Worm (Caenorhabditis elegans) whole organism, L4 larva: Measurements from ENCODE around the gene F33A8.7.

Experiments used
- F10B5.3 ChIP-seq: sonication (generic microtip); optimal IDR thresholded peaks from 2 replicates; lab custom pipeline; 2016; ENCODE audit warnings: mild to moderate bottlenecking, missing genetic modification characterization, missing compliant biosample characterization
- F26F4.8 ChIP-seq: fragments of 200-800 bp; sonication (Bioruptor generic); conservative IDR thresholded peaks from 2 replicates; pipeline ENCODE4 v1.3.6; 2022; ENCODE audit warnings: missing genetic modification characterization, missing compliant biosample characterization
- F37D6.2 ChIP-seq: sonication (generic microtip); optimal IDR thresholded peaks from 2 replicates; lab custom pipeline; 2016; ENCODE audit warnings: mild to moderate bottlenecking, missing genetic modification characterization, missing compliant biosample characterization
- F49E8.2 ChIP-seq: sonication (generic microtip); optimal IDR thresholded peaks from 2 replicates; lab custom pipeline; 2016; ENCODE audit warnings: missing compliant biosample characterization, mild to moderate bottlenecking, missing genetic modification characterization, borderline replicate concordance
- R02D3.7 ChIP-seq: fragments of 150-350 bp; sonication (generic microtip); optimal IDR thresholded peaks from 3 replicates; lab custom pipeline; 2014; ENCODE audit warnings: missing biosample characterization, missing genetic modification characterization
- ama-1 ChIP-seq: fragments of 150-350 bp; optimal IDR thresholded peaks from 2 replicates; lab custom pipeline; 2014; ENCODE audit warnings: inconsistent platforms, mixed read lengths
- arid-1 ChIP-seq: fragments of 200-800 bp; sonication (Bioruptor generic); conservative IDR thresholded peaks from 2 replicates; pipeline ENCODE4 v1.3.6; 2022; ENCODE audit warnings: missing genetic modification reagents, missing genetic modification characterization, missing compliant biosample characterization
- ceh-32 ChIP-seq: sonication (generic microtip); optimal IDR thresholded peaks from 2 replicates; lab custom pipeline; 2016; ENCODE audit warnings: mild to moderate bottlenecking, missing genetic modification characterization, missing compliant biosample characterization; ENCODE audit not compliant: poor library complexity
- ceh-62 ChIP-seq: sonication (generic microtip); optimal IDR thresholded peaks from 2 replicates; lab custom pipeline; 2017; ENCODE audit warnings: missing biosample characterization, missing genetic modification characterization
- ces-1 ChIP-seq: fragments of 150-350 bp; sonication (generic microtip); optimal IDR thresholded peaks from 4 replicates; lab custom pipeline; 2014; ENCODE audit warnings: missing biosample characterization, missing genetic modification reagents, missing genetic modification characterization
- cey-2 ChIP-seq: sonication (generic microtip); optimal IDR thresholded peaks from 3 replicates; lab custom pipeline; 2017; ENCODE audit warnings: missing genetic modification characterization, mild to moderate bottlenecking, missing compliant biosample characterization, antibody characterized with exemption, borderline replicate concordance; ENCODE audit not compliant: insufficient read depth
- daf-12 ChIP-seq: fragments of 150-350 bp; optimal IDR thresholded peaks from 2 replicates; lab custom pipeline; 2014; ENCODE audit warnings: missing biosample characterization, missing genetic modification reagents, missing genetic modification characterization
- daf-19 ChIP-seq: fragments of 200-800 bp; sonication (Bioruptor generic); conservative IDR thresholded peaks from 2 replicates; pipeline ENCODE4 v1.3.6; 2022; ENCODE audit warnings: missing genetic modification characterization, missing compliant biosample characterization
- dmd-8 ChIP-seq: fragments of 200-800 bp; sonication (Bioruptor generic); IDR thresholded peaks from 2 replicates; pipeline ENCODE4 v1.3.6; 2022; ENCODE audit warnings: missing genetic modification characterization, missing compliant biosample characterization
- dpl-1 ChIP-seq: fragments of 150-350 bp; optimal IDR thresholded peaks from 2 replicates; lab custom pipeline; 2014; ENCODE audit warnings: missing biosample characterization, missing genetic modification reagents, missing genetic modification characterization
- egl-43 ChIP-seq: fragments of 200-800 bp; sonication (Bioruptor generic); IDR thresholded peaks from 2 replicates; pipeline ENCODE4 v1.3.6; 2022; ENCODE audit warnings: missing genetic modification reagents, missing genetic modification characterization, missing compliant biosample characterization
- fos-1 ChIP-seq: fragments of 150-350 bp; optimal IDR thresholded peaks from 2 replicates; lab custom pipeline; 2014; ENCODE audit warnings: missing biosample characterization, missing genetic modification characterization
- gei-8 ChIP-seq: fragments of 200-800 bp; sonication (Bioruptor generic); optimal IDR thresholded peaks from 2 replicates; lab custom pipeline; 2018; ENCODE audit warnings: mild to moderate bottlenecking, missing genetic modification characterization, missing compliant biosample characterization
- hif-1 ChIP-seq, 2 experiments: sonication (generic microtip); optimal IDR thresholded peaks; 2 replicates each; lab custom pipeline; 2016 to 2017; ENCODE audit warnings: missing compliant biosample characterization in 2 of 2, missing genetic modification characterization in 2 of 2, missing genetic modification reagents in 2 of 2, missing genotype in 2 of 2, mild to moderate bottlenecking in 1 of 2
- hlh-11 ChIP-seq: fragments of 200-800 bp; sonication (Bioruptor generic); optimal IDR thresholded peaks from 2 replicates; lab custom pipeline; 2018; ENCODE audit warnings: mild to moderate bottlenecking, missing genetic modification characterization, missing compliant biosample characterization
- hlh-30 ChIP-seq: sonication (generic microtip); optimal IDR thresholded peaks from 2 replicates; lab custom pipeline; 2017; ENCODE audit warnings: antibody characterized with exemption, mild to moderate bottlenecking, missing genetic modification characterization, missing compliant biosample characterization; ENCODE audit not compliant: insufficient read depth
- lin-13 ChIP-seq: fragments of 150-350 bp; optimal IDR thresholded peaks from 2 replicates; lab custom pipeline; 2014; ENCODE audit warnings: missing biosample characterization, missing genetic modification reagents, missing genetic modification characterization
- lir-3 ChIP-seq: sonication (generic microtip); optimal IDR thresholded peaks from 2 replicates; lab custom pipeline; 2016; ENCODE audit warnings: mild to moderate bottlenecking, missing genetic modification characterization, missing compliant biosample characterization
- mes-2 ChIP-seq: sonication (generic microtip); optimal IDR thresholded peaks from 2 replicates; lab custom pipeline; 2016; ENCODE audit warnings: missing genotype, mild to moderate bottlenecking, missing genetic modification characterization, missing compliant biosample characterization; ENCODE audit not compliant: poor library complexity, severe bottlenecking
- mxl-3 ChIP-seq: fragments of 200-800 bp; sonication (Bioruptor generic); optimal IDR thresholded peaks from 2 replicates; lab custom pipeline; 2018; ENCODE audit warnings: mild to moderate bottlenecking, missing genetic modification characterization, missing compliant biosample characterization
- nhr-111 ChIP-seq: fragments of 200-800 bp; sonication (Bioruptor generic); optimal IDR thresholded peaks from 2 replicates; lab custom pipeline; 2018; ENCODE audit warnings: mild to moderate bottlenecking, missing genetic modification characterization, missing compliant biosample characterization
- nhr-237 ChIP-seq: sonication (generic microtip); optimal IDR thresholded peaks from 2 replicates; lab custom pipeline; 2017; ENCODE audit warnings: missing biosample characterization, missing genetic modification characterization
- nhr-25 ChIP-seq: sonication (generic microtip); optimal IDR thresholded peaks from 2 replicates; lab custom pipeline; 2017; ENCODE audit warnings: missing genetic modification characterization, mild to moderate bottlenecking, missing compliant biosample characterization, antibody characterized with exemption, moderate library complexity, borderline replicate concordance; ENCODE audit not compliant: insufficient read depth
- nhr-41 ChIP-seq: fragments of 200-800 bp; sonication (Bioruptor generic); IDR thresholded peaks from 2 replicates; pipeline ENCODE4 v1.3.6; 2022; ENCODE audit warnings: missing genetic modification reagents, missing genetic modification characterization, missing compliant biosample characterization
- nhr-77 ChIP-seq: fragments of 150-350 bp; optimal IDR thresholded peaks from 2 replicates; lab custom pipeline; 2014; ENCODE audit warnings: missing biosample characterization, missing genetic modification characterization
- pha-4 ChIP-seq, 2 experiments: fragments of 150-350 bp in 1 of 2; fragments of 200-800 bp in 1 of 2; sonication (Bioruptor generic) in 1 of 2; IDR thresholded peaks in 1 of 2; optimal IDR thresholded peaks in 1 of 2; 2 replicates each; pipeline versions ENCODE4 v1.3.6 to Lab custom; 2014 to 2022; ENCODE audit warnings: missing genetic modification characterization in 2 of 2, missing genetic modification reagents in 2 of 2, missing biosample characterization in 1 of 2, missing compliant biosample characterization in 1 of 2
- php-3 ChIP-seq: fragments of 200-800 bp; sonication (Bioruptor generic); IDR thresholded peaks from 2 replicates; pipeline ENCODE4 v1.3.6; 2022; ENCODE audit warnings: missing genetic modification reagents, missing genetic modification characterization, missing compliant biosample characterization
- pqm-1 ChIP-seq: sonication (generic microtip); optimal IDR thresholded peaks from 2 replicates; lab custom pipeline; 2017; ENCODE audit warnings: missing biosample characterization, missing genetic modification characterization
- rbr-2 ChIP-seq: sonication (generic microtip); optimal IDR thresholded peaks from 2 replicates; lab custom pipeline; 2016; ENCODE audit warnings: missing genotype, missing genetic modification characterization, missing compliant biosample characterization
- saeg-2 ChIP-seq: fragments of 200-800 bp; sonication (Bioruptor generic); IDR thresholded peaks from 2 replicates; pipeline ENCODE4 v1.3.6; 2022; ENCODE audit warnings: missing genetic modification reagents, missing genetic modification characterization, missing compliant biosample characterization
- sdz-12 ChIP-seq: fragments of 200-800 bp; sonication (Bioruptor generic); optimal IDR thresholded peaks from 2 replicates; lab custom pipeline; 2018; ENCODE audit warnings: mild to moderate bottlenecking, missing genetic modification characterization, missing compliant biosample characterization
- set-16 ChIP-seq: fragments of 200-800 bp; sonication (Bioruptor generic); IDR thresholded peaks from 2 replicates; pipeline ENCODE4 v1.3.6; 2022; ENCODE audit warnings: missing genetic modification reagents, missing genetic modification characterization, missing compliant biosample characterization
- skn-1 ChIP-seq: fragments of 150-350 bp; optimal IDR thresholded peaks from 2 replicates; lab custom pipeline; 2014; ENCODE audit warnings: missing biosample characterization, missing genetic modification characterization
- snpc-1.2 ChIP-seq: fragments of 200-800 bp; sonication (Bioruptor generic); IDR thresholded peaks from 2 replicates; pipeline ENCODE4 v1.3.6; 2022; ENCODE audit warnings: missing genetic modification reagents, missing genetic modification characterization, missing compliant biosample characterization
- spr-1 ChIP-seq: sonication (generic microtip); optimal IDR thresholded peaks from 2 replicates; lab custom pipeline; 2016; ENCODE audit warnings: mild to moderate bottlenecking, missing genetic modification characterization, missing compliant biosample characterization
- spr-3 ChIP-seq: fragments of 200-800 bp; sonication (Bioruptor generic); optimal IDR thresholded peaks from 2 replicates; lab custom pipeline; 2018; ENCODE audit warnings: mild to moderate bottlenecking, missing genetic modification characterization, missing compliant biosample characterization
- tag-97 ChIP-seq: fragments of 200-800 bp; sonication (Bioruptor generic); IDR thresholded peaks from 2 replicates; pipeline ENCODE4 v1.3.6; 2022; ENCODE audit warnings: missing genetic modification characterization, missing compliant biosample characterization
- tra-1 ChIP-seq: fragments of 200-800 bp; sonication (Bioruptor generic); IDR thresholded peaks from 2 replicates; pipeline ENCODE4 v1.3.6; 2022; ENCODE audit warnings: missing genetic modification reagents, missing genetic modification characterization, missing compliant biosample characterization
- unc-130 ChIP-seq: sonication (generic microtip); optimal IDR thresholded peaks from 2 replicates; lab custom pipeline; 2016; ENCODE audit warnings: missing genetic modification reagents, missing genetic modification characterization, missing compliant biosample characterization
- unc-39 ChIP-seq: sonication (generic microtip); optimal IDR thresholded peaks from 2 replicates; lab custom pipeline; 2017; ENCODE audit warnings: missing biosample characterization, missing genetic modification characterization
- vab-7 ChIP-seq: fragments of 200-800 bp; sonication (Bioruptor generic); IDR thresholded peaks from 2 replicates; pipeline ENCODE4 v1.3.6; 2022; ENCODE audit warnings: missing genetic modification reagents, missing genetic modification characterization, missing compliant biosample characterization
- zfp-2 ChIP-seq: sonication (generic microtip); optimal IDR thresholded peaks from 2 replicates; lab custom pipeline; 2016; ENCODE audit warnings: mild to moderate bottlenecking, missing genetic modification characterization, missing compliant biosample characterization
- zip-11 ChIP-seq: fragments of 200-800 bp; sonication (Bioruptor generic); IDR thresholded peaks from 2 replicates; pipeline ENCODE4 v1.3.6; 2022; ENCODE audit warnings: missing genetic modification characterization, missing compliant biosample characterization
- zip-2 ChIP-seq: fragments of 150-350 bp; optimal IDR thresholded peaks from 2 replicates; lab custom pipeline; 2014; ENCODE audit warnings: missing biosample characterization, missing genetic modification characterization
- ztf-11 ChIP-seq: fragments of 150-350 bp; optimal IDR thresholded peaks from 2 replicates; lab custom pipeline; 2014; ENCODE audit warnings: missing biosample characterization, missing genetic modification characterization

Gene F33A8.7

ce11 chrII:11042878-11043331 is 17.4 kb upstream of the F33A8.7 start (continued):
- TF ChIP-seq F37D6.2 (tag; lab: Kevin White, UChicago) = peak; percentile 42
- TF ChIP-seq zip-11 (GFP tag; lab: Robert Waterston, UW) = no peak
- no peak for TF ChIP-seq ztf-11 (tag; lab: Kevin White, UChicago)
- no peak for TF ChIP-seq gei-8 (GFP tag; lab: Kevin White, UChicago)
- no peak for TF ChIP-seq skn-1 (tag; lab: Kevin White, UChicago)
- no peak for TF ChIP-seq unc-130
- no peak for TF ChIP-seq zfp-2
- no peak for TF ChIP-seq F49E8.2 (tag; lab: Kevin White, UChicago)
- TF ChIP-seq daf-19 (GFP tag; lab: Robert Waterston, UW) = no peak
- TF ChIP-seq ama-1 (lab: Kevin White, UChicago) = peak; percentile 60
- no peak for TF ChIP-seq ceh-32 (tag; lab: Kevin White, UChicago)
- TF ChIP-seq dmd-8 (GFP tag; lab: Robert Waterston, UW) = peak; percentile 45; the same call in 1 of the 2 replicates
- TF ChIP-seq zip-2 (tag; lab: Kevin White, UChicago) = peak; percentile 3
- TF ChIP-seq spr-3 (GFP tag; lab: Kevin White, UChicago) = no peak
- peak; percentile 13 for TF ChIP-seq lir-3 (tag; lab: Kevin White, UChicago)
- TF ChIP-seq ceh-62 = no peak
- no peak for TF ChIP-seq ces-1 (GFP tag; lab: Kevin White, UChicago)
- no peak for TF ChIP-seq snpc-1.2 (GFP tag; lab: Robert Waterston, UW)
- TF ChIP-seq pha-4 (GFP tag; IDR thresholded peaks at IDR 0.05; lab: Robert Waterston, UW) = peak; percentile 75
- no peak for TF ChIP-seq pha-4 (tag; optimal IDR thresholded peaks at IDR 0.05; lab: Kevin White, UChicago)
- TF ChIP-seq nhr-77 = peak; percentile 80
- TF ChIP-seq nhr-41 = no peak
- no peak for TF ChIP-seq F26F4.8 (GFP tag; lab: Robert Waterston, UW)
- peak; percentile 62 for TF ChIP-seq mes-2 (tag; lab: Kevin White, UChicago)
- TF ChIP-seq saeg-2 = no peak
- TF ChIP-seq egl-43 (GFP tag; lab: Robert Waterston, UW) = peak; percentile 55; the same call in 1 of the 2 replicates
- TF ChIP-seq dpl-1 (GFP tag; lab: Kevin White, UChicago) = peak; percentile 58
- no peak for TF ChIP-seq unc-39
- no peak for TF ChIP-seq tag-97 (GFP tag; lab: Robert Waterston, UW)
- TF ChIP-seq hlh-30 = peak; percentile 78
- no peak for TF ChIP-seq nhr-111 (GFP tag; lab: Kevin White, UChicago)
- peak; percentile 85 for TF ChIP-seq set-16 (GFP tag; lab: Robert Waterston, UW)
- TF ChIP-seq nhr-25 = no peak
- peak; percentile 54; the same call in 1 of the 2 replicates for TF ChIP-seq vab-7
- TF ChIP-seq R02D3.7 (tag; lab: Kevin White, UChicago) = no peak
- peak; percentile 47 for TF ChIP-seq lin-13
- peak; percentile 4 to 89 for TF ChIP-seq hif-1 (tag; optimal IDR thresholded peaks at IDR 0.05; lab: Kevin White, UChicago)
- peak; percentile 16 for TF ChIP-seq spr-1 (tag; lab: Kevin White, UChicago)
- no peak for TF ChIP-seq daf-12 (tag; lab: Kevin White, UChicago)
- TF ChIP-seq F10B5.3 (tag; lab: Kevin White, UChicago) = no peak
- TF ChIP-seq tra-1 (GFP tag; lab: Robert Waterston, UW) = 0 out of 2 replicates have a peak, but pooled peaks have one; percentile 14
- no peak for TF ChIP-seq nhr-237 (tag; lab: Kevin White, UChicago)
- no peak for TF ChIP-seq fos-1 (tag; lab: Kevin White, UChicago)
- TF ChIP-seq cey-2 (tag; lab: Kevin White, UChicago) = no peak
- peak; percentile 86 for TF ChIP-seq hlh-11 (tag; lab: Kevin White, UChicago)
- peak; percentile 56 for TF ChIP-seq mxl-3 (GFP tag; lab: Kevin White, UChicago)
- TF ChIP-seq sdz-12 (GFP tag; lab: Kevin White, UChicago) = no peak
- no peak for TF ChIP-seq php-3
- TF ChIP-seq arid-1 (GFP tag; lab: Robert Waterston, UW) = peak; percentile 32; the same call in 1 of the 2 replicates
- no peak for TF ChIP-seq pqm-1 (tag; lab: Kevin White, UChicago)
- peak; percentile 89 for TF ChIP-seq rbr-2 (tag; lab: Kevin White, UChicago)
